Fruit fly (Drosophila melanogaster) Kc167 (cell line): ENCODE data around the gene Zasp66.

Experiments used
- Sin3A ChIP-seq: fragments of >200 bp; optimal IDR thresholded peaks from 2 replicates; lab custom pipeline; 2018; ENCODE audit warnings: missing external identifiers
- h ChIP-seq: fragments of >200 bp; optimal IDR thresholded peaks from 3 replicates; lab custom pipeline; 2018; ENCODE audit warnings: missing external identifiers
- insv ChIP-seq: fragments of >200 bp; optimal IDR thresholded peaks from 3 replicates; lab custom pipeline; 2018; ENCODE audit warnings: missing external identifiers
- psq ChIP-seq: fragments of >200 bp; optimal IDR thresholded peaks from 2 replicates; lab custom pipeline; 2017; ENCODE audit warnings: missing external identifiers

DNA sequence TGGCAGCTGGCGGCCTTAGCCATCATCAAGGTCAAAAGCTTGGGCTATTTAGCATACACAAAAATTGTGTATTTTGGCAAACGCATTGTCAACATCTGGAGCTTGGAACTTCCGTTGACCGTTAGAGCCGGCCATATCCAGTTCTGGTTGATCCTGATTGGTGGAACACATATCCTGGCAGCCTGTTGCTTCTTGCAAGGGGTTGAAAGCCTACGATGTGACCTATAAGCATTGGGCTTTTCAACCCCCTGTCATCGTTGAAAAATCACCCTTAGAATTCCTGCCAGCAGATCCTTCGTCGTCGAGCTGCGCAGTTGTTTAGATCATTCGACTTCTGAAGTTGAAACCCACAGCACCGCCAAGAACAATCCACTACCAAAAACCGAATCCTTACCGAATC is 22.6 kb downstream of the Zasp66 start, which contains the start of the genes CG13305 and Pex7:
- TF ChIP-seq psq (no peak), h (no peak), insv (no peak), Sin3A (no peak)
